Fruit fly (Drosophila melanogaster): ENCODE measurements around the gene Gr64a.

Gene Gr64a

dm6 chr3L:4021260-4021831, 5.2 kb upstream of the Gr64a start, which contains the start of gene Mul1:
TSS of gene Mul1 (plus strand) at chr3L:4021457.
- TF ChIP-seq CG7045 (GFP tag; optimal IDR thresholded peaks at IDR 0.05) (no peak), CG14711 (tag; optimal IDR thresholded peaks at IDR 0.05) (peak; percentile 15), bab1 (GFP tag; optimal IDR thresholded peaks at IDR 0.05) (peak; percentile 31), kay (GFP tag; ENCODE audit: borderline replicate concordance) (no peak), CG1620 (GFP tag; optimal IDR thresholded peaks at IDR 0.05) (no peak), pad (GFP tag; optimal IDR thresholded peaks at IDR 0.05) (no peak), cic (GFP tag; optimal IDR thresholded peaks at IDR 0.05) (peak; percentile 13), toe (GFP tag; optimal IDR thresholded peaks at IDR 0.05) (no peak), CG5204 (GFP tag; optimal IDR thresholded peaks at IDR 0.05) (no peak)

dm6 chr3L:4024464-4024863, 2.1 kb upstream of the Gr64a start:
- TF ChIP-seq toe (GFP tag; optimal IDR thresholded peaks at IDR 0.05) (no peak), bab1 (GFP tag; optimal IDR thresholded peaks at IDR 0.05) (no peak), Crg-1 (GFP tag; optimal IDR thresholded peaks at IDR 0.05) (no peak), Hr96 (GFP tag; optimal IDR thresholded peaks at IDR 0.05) (no peak), CG11617 (GFP tag; optimal IDR thresholded peaks at IDR 0.05) (no peak), pad (GFP tag; optimal IDR thresholded peaks at IDR 0.05) (no peak), CG7101 (tag; optimal IDR thresholded peaks at IDR 0.05) (no peak), cic (GFP tag; optimal IDR thresholded peaks at IDR 0.05) (no peak), CG1620 (GFP tag; optimal IDR thresholded peaks at IDR 0.05) (no peak), CG7045 (GFP tag; optimal IDR thresholded peaks at IDR 0.05) (no peak), CG5204 (GFP tag; optimal IDR thresholded peaks at IDR 0.05) (no peak)

dm6 chr3L:4025738-4026505, 647 bp upstream of the Gr64a start, which contains the start of gene CG11594:
TSS of gene CG11594 (minus strand) at chr3L:4026011.
- TF ChIP-seq Hr96 (GFP tag; optimal IDR thresholded peaks at IDR 0.05): no peak
- peak; percentile 6 for TF ChIP-seq Crg-1 (GFP tag; optimal IDR thresholded peaks at IDR 0.05)
- peak; percentile 81 for TF ChIP-seq cic (GFP tag; optimal IDR thresholded peaks at IDR 0.05)
- peak; percentile 11 for TF ChIP-seq toe (GFP tag; optimal IDR thresholded peaks at IDR 0.05)
- TF ChIP-seq pad (GFP tag; optimal IDR thresholded peaks at IDR 0.05): no peak
- TF ChIP-seq CG7045 (GFP tag; optimal IDR thresholded peaks at IDR 0.05): peak; percentile 46
- no peak for TF ChIP-seq CG14711 (tag; optimal IDR thresholded peaks at IDR 0.05)
- peak; percentile 34 for TF ChIP-seq Mnt (GFP tag; optimal IDR thresholded peaks at IDR 0.05)
- no peak for TF ChIP-seq tj (GFP tag; optimal IDR thresholded peaks at IDR 0.05)
- TF ChIP-seq ovo (GFP tag; optimal IDR thresholded peaks at IDR 0.05): peak; percentile 42
- TF ChIP-seq CG5204 (GFP tag; optimal IDR thresholded peaks at IDR 0.05): no peak
- no peak for TF ChIP-seq CG33017 (tag; optimal IDR thresholded peaks at IDR 0.05)
- peak; percentile 10 for TF ChIP-seq CG7101 (tag; optimal IDR thresholded peaks at IDR 0.05)
- no peak for TF ChIP-seq CG11617 (GFP tag; optimal IDR thresholded peaks at IDR 0.05)
- no peak for TF ChIP-seq CG1620 (GFP tag; optimal IDR thresholded peaks at IDR 0.05)
- TF ChIP-seq Clk (GFP tag; optimal IDR thresholded peaks at IDR 0.05): no peak
- TF ChIP-seq bab1 (GFP tag; optimal IDR thresholded peaks at IDR 0.05): no peak
- TF ChIP-seq cnc (optimal IDR thresholded peaks at IDR 0.05): no peak
- peak; percentile 6 for TF ChIP-seq CG12768 (GFP tag; optimal IDR thresholded peaks at IDR 0.05)
- peak; percentile 82 for TF ChIP-seq kay (GFP tag; ENCODE audit: borderline replicate concordance)

- TF ChIP-seq CG14711 (tag; optimal IDR thresholded peaks at IDR 0.05) (no peak), cic (GFP tag; optimal IDR thresholded peaks at IDR 0.05) (no peak), CG5204 (GFP tag; optimal IDR thresholded peaks at IDR 0.05) (no peak), ovo (GFP tag; optimal IDR thresholded peaks at IDR 0.05) (no peak)
Observed at dm6 chr3L:4028305-4028704, 1.7 kb downstream of the Gr64a start, which contains the start of the genes Gr64b and Gr64c. TSS of gene Gr64b (plus strand) at chr3L:4028605. TSS of gene Gr64c (plus strand) at chr3L:4028605.

- TF ChIP-seq CG11617 (GFP tag; optimal IDR thresholded peaks at IDR 0.05): no peak
- no peak for TF ChIP-seq bab1 (GFP tag; optimal IDR thresholded peaks at IDR 0.05)
- TF ChIP-seq Hr96 (GFP tag; optimal IDR thresholded peaks at IDR 0.05): no peak
- TF ChIP-seq CG14711 (tag; optimal IDR thresholded peaks at IDR 0.05): no peak
Observed at dm6 chr3L:4031762-4032161, 5.2 kb downstream of the Gr64a start, which contains the start of the genes Gr64d and Gr64e. TSS of gene Gr64d (plus strand) at chr3L:4032062. TSS of gene Gr64e (plus strand) at chr3L:4032141.

- TF ChIP-seq CG7101 (tag; optimal IDR thresholded peaks at IDR 0.05) (no peak), CG11617 (GFP tag; optimal IDR thresholded peaks at IDR 0.05) (no peak), tj (GFP tag; optimal IDR thresholded peaks at IDR 0.05) (no peak), CG7045 (GFP tag; optimal IDR thresholded peaks at IDR 0.05) (no peak), CG5204 (GFP tag; optimal IDR thresholded peaks at IDR 0.05) (no peak), CG14711 (tag; optimal IDR thresholded peaks at IDR 0.05) (no peak), CG33017 (tag; optimal IDR thresholded peaks at IDR 0.05) (no peak), toe (GFP tag; optimal IDR thresholded peaks at IDR 0.05) (no peak), cic (GFP tag; optimal IDR thresholded peaks at IDR 0.05) (no peak), Clk (GFP tag; optimal IDR thresholded peaks at IDR 0.05) (no peak), Crg-1 (GFP tag; optimal IDR thresholded peaks at IDR 0.05) (no peak)
Observed at dm6 chr3L:4035499-4035898, 8.9 kb downstream of the Gr64a start, which contains the start of gene Gr64f. TSS of gene Gr64f (plus strand) at chr3L:4035799.

Data from whole organism, adult.